Fruit fly (Drosophila melanogaster) whole organism: Measurements from ENCODE around the gene CG10845.

Experiments used
- Dll ChIP-seq: fragments of >200 bp; optimal IDR thresholded peaks from 2 replicates; lab custom pipeline; 2017
- EcR ChIP-seq, 2 experiments: fragments of >200 bp; optimal IDR thresholded peaks; 2 replicates each; lab custom pipeline; 2017; ENCODE audit warnings: missing biosample characterization in 2 of 2, missing genetic modification characterization in 2 of 2, missing genetic modification reagents in 2 of 2
- psq ChIP-seq: fragments of >200 bp; optimal IDR thresholded peaks from 2 replicates; lab custom pipeline; 2017

dm6 chr3R:24859701-24860100 is 41.2 kb upstream of the CG10845 start, which contains the start of gene ppk22:
- no peak for TF ChIP-seq psq
- TF ChIP-seq EcR (GFP tag; optimal IDR thresholded peaks at IDR 0.05; lab: Kevin White, UChicago), result no peak
- no peak for TF ChIP-seq Dll
